Worm (Caenorhabditis elegans) whole organism, L3 larva: ENCODE measurements around the gene Y43F8B.11.

Source experiments
- R02D3.7 ChIP-seq: fragments of 150-350 bp; optimal IDR thresholded peaks from 2 replicates; lab custom pipeline; 2014; ENCODE audit warnings: missing biosample characterization, missing genetic modification characterization
- ama-1 ChIP-seq: fragments of 150-350 bp; optimal IDR thresholded peaks from 2 replicates; lab custom pipeline; 2018
- ceh-82 ChIP-seq: fragments of 150-350 bp; optimal IDR thresholded peaks from 2 replicates; lab custom pipeline; 2014; ENCODE audit warnings: missing biosample characterization, missing genetic modification characterization
- snpc-4 ChIP-seq: fragments of 150-350 bp; optimal IDR thresholded peaks from 2 replicates; lab custom pipeline; 2014; ENCODE audit warnings: missing biosample characterization, missing genetic modification characterization

- TF ChIP-seq ama-1 (lab: Kevin White, UChicago): no peak
- TF ChIP-seq R02D3.7 (tag; lab: Kevin White, UChicago): no peak
- no peak for TF ChIP-seq ceh-82 (tag; lab: Kevin White, UChicago)
- TF ChIP-seq snpc-4 (tag; lab: Kevin White, UChicago): no peak
These were observed 21.7 kb upstream of the Y43F8B.11 start, which contains the start of gene M04C3.2 for ce11 chrV:19448805-19449204.
